Worm (Caenorhabditis elegans) whole organism, L1 larva: ENCODE measurements around the gene F47B10.9.

Experiments
- ama-1 ChIP-seq: fragments of 150-350 bp; optimal IDR thresholded peaks from 2 replicates; lab custom pipeline; 2014
- ces-1 ChIP-seq: fragments of 150-350 bp; optimal IDR thresholded peaks from 2 replicates; lab custom pipeline; 2014; ENCODE audit warnings: missing biosample characterization, missing genetic modification reagents, missing genetic modification characterization
- dpl-1 ChIP-seq, 3 experiments: fragments of 150-350 bp in 2 of 3; sonication (generic microtip) in 1 of 3; optimal IDR thresholded peaks; 2 replicates each; lab custom pipeline; 2014 to 2017; ENCODE audit warnings: missing biosample characterization in 3 of 3, missing genetic modification characterization in 3 of 3, missing genetic modification reagents in 3 of 3
- efl-1 ChIP-seq, 4 experiments: fragments of 150-350 bp; optimal IDR thresholded peaks in 3 of 4; peaks in 1 of 4; 1 replicate in 1 of 4; 2 replicates in 3 of 4; lab custom pipeline; 2014; ENCODE audit warnings: missing biosample characterization in 2 of 4, missing genetic modification characterization in 2 of 4, missing genetic modification reagents in 2 of 4
- ets-5 ChIP-seq: fragments of 200-800 bp; sonication (Bioruptor generic); IDR thresholded peaks from 2 replicates; pipeline ENCODE4 v1.3.6; 2022; ENCODE audit warnings: missing genetic modification characterization, missing compliant biosample characterization
- irx-1 ChIP-seq: sonication (generic microtip); optimal IDR thresholded peaks from 2 replicates; lab custom pipeline; 2016; ENCODE audit warnings: missing genetic modification characterization, missing compliant biosample characterization
- nhr-19 ChIP-seq: fragments of 200-800 bp; sonication (Bioruptor generic); conservative IDR thresholded peaks from 2 replicates; pipeline ENCODE4 v1.3.6; 2022; ENCODE audit warnings: missing genetic modification characterization, missing compliant biosample characterization
- sox-4 ChIP-seq: sonication (generic microtip); optimal IDR thresholded peaks from 2 replicates; lab custom pipeline; 2016; ENCODE audit warnings: missing genetic modification characterization, missing compliant biosample characterization
- swsn-7 ChIP-seq: sonication (generic microtip); optimal IDR thresholded peaks from 2 replicates; lab custom pipeline; 2016; ENCODE audit warnings: missing genetic modification characterization, missing compliant biosample characterization
- unc-62 ChIP-seq: fragments of 150-350 bp; optimal IDR thresholded peaks from 2 replicates; lab custom pipeline; 2014; ENCODE audit warnings: missing biosample characterization, missing genetic modification reagents, missing genetic modification characterization

ce11 chrX:10956972-10957678, 43.2 kb upstream of the F47B10.9 start:
- TF ChIP-seq ama-1 (lab: Kevin White, UChicago), result no peak
- no peak for TF ChIP-seq efl-1 (optimal IDR thresholded peaks at IDR 0.05; lab: Kevin White, UChicago)
- no peak for TF ChIP-seq efl-1 (GFP tag; optimal IDR thresholded peaks at IDR 0.05 in 1 of 2; lab: Kevin White, UChicago)
- no peak for TF ChIP-seq dpl-1 (GFP tag; optimal IDR thresholded peaks at IDR 0.05; lab: Kevin White, UChicago)
- TF ChIP-seq irx-1 (tag; lab: Kevin White, UChicago), result no peak
- TF ChIP-seq unc-62 (GFP tag; lab: Kevin White, UChicago), result no peak
- no peak for TF ChIP-seq nhr-19
- no peak for TF ChIP-seq sox-4 (tag; lab: Kevin White, UChicago)
- no peak for TF ChIP-seq ets-5 (GFP tag; lab: Robert Waterston, UW)
- no peak for TF ChIP-seq ces-1 (GFP tag; lab: Kevin White, UChicago)
- TF ChIP-seq swsn-7, result no peak
